Worm (Caenorhabditis elegans): Measurements from ENCODE around the gene C27A7.8.

C27A7.8 gene

DNA sequence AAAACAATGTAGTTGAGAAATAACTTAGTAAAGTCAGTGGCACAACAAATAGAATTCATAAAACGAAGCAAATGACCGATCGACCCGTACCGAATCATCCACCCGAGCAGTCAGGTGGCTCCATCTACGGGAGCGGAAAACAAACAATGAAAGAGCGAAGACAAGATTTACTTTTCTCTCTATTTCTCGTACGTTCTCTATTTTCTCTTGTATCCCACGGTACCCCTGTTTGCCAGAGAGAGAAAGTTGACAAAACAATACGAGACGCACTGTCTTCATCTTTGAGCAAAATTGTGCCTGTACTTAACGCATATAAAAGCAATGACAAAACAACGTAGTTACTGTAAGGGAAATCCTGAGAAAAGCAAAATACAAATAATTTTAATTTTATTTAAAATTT, 43.7 kb downstream of the C27A7.8 start:
- TF ChIP-seq ceh-27 (GFP tag; optimal IDR thresholded peaks at IDR 0.05) (no peak), rcor-1 (GFP tag; IDR thresholded peaks at IDR 0.05) (no peak), nfya-1 (tag; optimal IDR thresholded peaks at IDR 0.05; ENCODE audit: borderline replicate concordance, insufficient read depth) (no peak), Y53G8AR.9 (GFP tag; conservative IDR thresholded peaks at IDR 0.05) (no peak), lsy-27 (tag; optimal IDR thresholded peaks at IDR 0.05; ENCODE audit: borderline replicate concordance, insufficient read depth) (no peak)

DNA sequence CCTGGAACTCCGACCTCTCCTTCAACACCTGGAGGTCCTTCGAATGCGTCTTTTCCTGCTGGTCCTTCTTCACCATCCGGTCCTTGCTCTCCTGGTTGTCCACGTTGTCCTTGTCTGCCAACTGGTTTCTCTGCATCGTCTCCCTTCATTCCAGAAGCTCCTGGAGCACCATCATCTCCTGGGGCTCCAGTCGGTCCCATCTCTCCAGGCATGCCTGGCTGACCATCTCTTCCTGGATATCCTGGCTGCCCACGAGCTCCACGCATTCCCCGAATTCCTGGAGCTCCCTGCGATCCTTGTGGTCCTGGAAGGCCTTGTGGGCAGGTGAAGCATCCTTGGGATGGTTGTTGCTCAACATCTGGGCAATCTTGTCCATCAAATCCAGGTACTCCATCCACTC, 44.8 kb downstream of the C27A7.8 start:
- peak; percentile 70; the same call in 1 of the 2 replicates for TF ChIP-seq egrh-3 (GFP tag; IDR thresholded peaks at IDR 0.05)
- no peak for TF ChIP-seq T07F8.4 (tag; optimal IDR thresholded peaks at IDR 0.05)
- TF ChIP-seq zfh-2 (GFP tag; conservative IDR thresholded peaks at IDR 0.05): peak; percentile 79

ce11 chrV:12198545-12198944, 45.6 kb downstream of the C27A7.8 start, which contains the start of gene lon-3:
Gene lon-3 (minus strand): TSS chrV:12198645.
- TF ChIP-seq egl-44 (GFP tag; IDR thresholded peaks at IDR 0.05) (no peak), gei-17 (GFP tag; optimal IDR thresholded peaks at IDR 0.05) (no peak), cebp-2 (GFP tag; IDR thresholded peaks at IDR 0.05) (no peak), Y53G8AR.9 (GFP tag; conservative IDR thresholded peaks at IDR 0.05) (no peak), egrh-3 (GFP tag; IDR thresholded peaks at IDR 0.05) (no peak), mxl-1 (tag; optimal IDR thresholded peaks at IDR 0.05) (no peak), dpl-1 (GFP tag; optimal IDR thresholded peaks at IDR 0.05) (no peak), T26A5.8 (tag; optimal IDR thresholded peaks at IDR 0.05) (no peak), ztf-25 (GFP tag; IDR thresholded peaks at IDR 0.05) (no peak), lsy-27 (tag; optimal IDR thresholded peaks at IDR 0.05; ENCODE audit: borderline replicate concordance, insufficient read depth) (no peak)

DNA sequence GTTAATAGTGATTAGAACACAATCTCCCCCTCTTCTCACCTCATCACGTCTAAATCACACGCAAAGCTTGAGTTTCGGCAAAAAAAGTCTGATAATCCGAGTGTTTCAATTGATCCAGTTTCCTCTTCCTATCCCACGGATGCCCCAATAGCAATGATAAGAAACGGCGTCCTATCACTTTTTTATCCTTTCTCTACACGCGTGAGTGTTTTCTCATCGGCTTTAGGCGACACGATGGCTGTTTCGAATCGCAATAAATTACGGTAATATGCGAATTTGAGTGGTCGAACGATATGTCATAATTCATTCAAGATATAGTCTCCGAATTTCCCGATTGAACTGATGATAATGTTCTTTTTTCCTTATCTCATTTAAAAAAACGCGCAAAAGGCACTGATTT, 46.5 kb downstream of the C27A7.8 start:
- TF ChIP-seq B0019.2 (GFP tag; conservative IDR thresholded peaks at IDR 0.05): no peak
- TF ChIP-seq hrde-1 (tag; optimal IDR thresholded peaks at IDR 0.05; ENCODE audit: borderline replicate concordance): no peak
- TF ChIP-seq egl-44 (GFP tag; IDR thresholded peaks at IDR 0.05): no peak
- no peak for TF ChIP-seq mxl-1 (tag; optimal IDR thresholded peaks at IDR 0.05)
- TF ChIP-seq madf-6 (GFP tag; IDR thresholded peaks at IDR 0.05): no peak
- TF ChIP-seq dpl-1 (GFP tag; optimal IDR thresholded peaks at IDR 0.05): no peak
- TF ChIP-seq K11D2.4 (GFP tag; IDR thresholded peaks at IDR 0.05): no peak
- TF ChIP-seq F10E7.11 (tag; optimal IDR thresholded peaks at IDR 0.05): no peak
- no peak for TF ChIP-seq ccch-3 (GFP tag; optimal IDR thresholded peaks at IDR 0.05)
